Fruit fly (Drosophila melanogaster) whole organism, prepupa: ENCODE measurements around the gene RNaseX25.

Experiments used
- Blimp-1 ChIP-seq: fragments of 200-800 bp; sonication (Bioruptor generic); optimal IDR thresholded peaks from 3 replicates; lab custom pipeline; 2017; ENCODE audit warnings: missing biosample characterization, missing genetic modification characterization, mild to moderate bottlenecking, moderate library complexity, missing genetic modification reagents
- CG10631 ChIP-seq: fragments of 200-800 bp; sonication (Bioruptor generic); optimal IDR thresholded peaks from 2 replicates; lab custom pipeline; 2016; ENCODE audit warnings: missing biosample characterization, missing genetic modification characterization
- CG11294 ChIP-seq: fragments of 200-800 bp; sonication (Bioruptor generic); IDR thresholded peaks from 2 replicates; pipeline ENCODE4 v1.3.6; 2022; ENCODE audit warnings: missing biosample characterization, missing genetic modification characterization
- CG11902 ChIP-seq: fragments of 200-800 bp; sonication (Bioruptor generic); optimal IDR thresholded peaks from 3 replicates; lab custom pipeline; 2016; ENCODE audit warnings: missing biosample characterization, missing genetic modification characterization
- CG15336 ChIP-seq: fragments of 200-800 bp; sonication (Bioruptor generic); IDR thresholded peaks from 2 replicates; pipeline ENCODE4 v1.3.6; 2022; ENCODE audit warnings: missing biosample characterization, missing genetic modification characterization
- CG16779 ChIP-seq: fragments of 200-800 bp; sonication (Bioruptor generic); optimal IDR thresholded peaks from 3 replicates; lab custom pipeline; 2017; ENCODE audit warnings: missing biosample characterization, mild to moderate bottlenecking, missing genetic modification characterization
- CG3032 ChIP-seq: fragments of 200-800 bp; optimal IDR thresholded peaks from 2 replicates; lab custom pipeline; 2019; ENCODE audit warnings: missing biosample characterization, mild to moderate bottlenecking, missing genetic modification characterization, moderate library complexity
- CG32006 ChIP-seq: fragments of 200-800 bp; sonication (Bioruptor generic); optimal IDR thresholded peaks from 3 replicates; lab custom pipeline; 2017; ENCODE audit warnings: missing biosample characterization, mild to moderate bottlenecking, missing genetic modification characterization
- CG4318 ChIP-seq: fragments of 200-800 bp; sonication (Bioruptor generic); optimal IDR thresholded peaks from 3 replicates; lab custom pipeline; 2017; ENCODE audit warnings: missing biosample characterization, mild to moderate bottlenecking, missing genetic modification characterization
- CG6163 ChIP-seq: fragments of 200-800 bp; sonication (Bioruptor generic); IDR thresholded peaks from 3 replicates; pipeline ENCODE4 v1.3.6; 2022; ENCODE audit warnings: missing biosample characterization, missing genetic modification characterization
- CG6792 ChIP-seq: fragments of 200-800 bp; sonication (Bioruptor generic); optimal IDR thresholded peaks from 3 replicates; lab custom pipeline; 2016; ENCODE audit warnings: missing biosample characterization, missing genetic modification characterization
- CG7368 ChIP-seq: fragments of 200-800 bp; sonication (Bioruptor generic); optimal IDR thresholded peaks from 3 replicates; lab custom pipeline; 2016; ENCODE audit warnings: missing biosample characterization, missing genetic modification characterization
- CG8319 ChIP-seq: fragments of 200-800 bp; sonication (Bioruptor generic); optimal IDR thresholded peaks from 3 replicates; lab custom pipeline; 2016; ENCODE audit warnings: missing biosample characterization, missing genetic modification characterization
- CG9139 ChIP-seq: fragments of 200-800 bp; sonication (Bioruptor generic); optimal IDR thresholded peaks from 3 replicates; lab custom pipeline; 2017; ENCODE audit warnings: missing biosample characterization, mild to moderate bottlenecking, missing genetic modification characterization
- Eip75B ChIP-seq: fragments of 200-800 bp; sonication (Bioruptor generic); optimal IDR thresholded peaks from 3 replicates; lab custom pipeline; 2016; ENCODE audit warnings: missing biosample characterization, missing genetic modification characterization
- Eip78C ChIP-seq: fragments of 200-800 bp; sonication (Bioruptor generic); peaks from one replicate; lab custom pipeline; 2016; ENCODE audit warnings: missing biosample characterization, missing genetic modification characterization
- Ets21C ChIP-seq: fragments of 200-800 bp; sonication (Bioruptor generic); optimal IDR thresholded peaks from 3 replicates; lab custom pipeline; 2016; ENCODE audit warnings: missing biosample characterization, missing genetic modification characterization
- Ets96B ChIP-seq: fragments of 200-800 bp; optimal IDR thresholded peaks from 2 replicates; lab custom pipeline; 2019; ENCODE audit warnings: missing biosample characterization, mild to moderate bottlenecking, missing genetic modification characterization, moderate library complexity
- Gug ChIP-seq: fragments of 200-800 bp; sonication (Bioruptor generic); IDR thresholded peaks from 2 replicates; pipeline ENCODE4 v1.3.6; 2022; ENCODE audit warnings: missing biosample characterization, missing genetic modification characterization
- Hr38 ChIP-seq: sonication (Bioruptor generic); optimal IDR thresholded peaks from 2 replicates; lab custom pipeline; 2016; ENCODE audit warnings: missing biosample characterization, missing genetic modification characterization
- Hr39 ChIP-seq: fragments of 200-800 bp; sonication (Bioruptor generic); optimal IDR thresholded peaks from 2 replicates; lab custom pipeline; 2016; ENCODE audit warnings: missing biosample characterization, missing genetic modification characterization
- Hr4 ChIP-seq: fragments of 200-800 bp; sonication (Bioruptor generic); optimal IDR thresholded peaks from 3 replicates; lab custom pipeline; 2016; ENCODE audit warnings: missing biosample characterization, missing genetic modification characterization
- Lpt ChIP-seq: fragments of 200-800 bp; sonication (Bioruptor generic); optimal IDR thresholded peaks from 3 replicates; lab custom pipeline; 2016; ENCODE audit warnings: missing biosample characterization, missing genetic modification characterization
- Met ChIP-seq: fragments of 200-800 bp; sonication (Bioruptor generic); optimal IDR thresholded peaks from 3 replicates; lab custom pipeline; 2016; ENCODE audit warnings: missing biosample characterization, missing genetic modification characterization
- OdsH ChIP-seq: fragments of 200-800 bp; sonication (Bioruptor generic); optimal IDR thresholded peaks from 3 replicates; lab custom pipeline; 2016; ENCODE audit warnings: missing biosample characterization, missing genetic modification characterization
- Sox14 ChIP-seq: fragments of 200-800 bp; sonication (Bioruptor generic); optimal IDR thresholded peaks from 3 replicates; lab custom pipeline; 2016; ENCODE audit warnings: missing biosample characterization, missing genetic modification characterization
- Sox15 ChIP-seq: fragments of 200-800 bp; sonication (Bioruptor generic); optimal IDR thresholded peaks from 3 replicates; lab custom pipeline; 2016; ENCODE audit warnings: missing biosample characterization, missing genetic modification characterization
- achi ChIP-seq: fragments of 200-800 bp; sonication (Bioruptor generic); optimal IDR thresholded peaks from 3 replicates; lab custom pipeline; 2016; ENCODE audit warnings: missing biosample characterization, missing genetic modification characterization
- dac ChIP-seq: fragments of 200-800 bp; sonication (Bioruptor generic); optimal IDR thresholded peaks from 2 replicates; lab custom pipeline; 2017; ENCODE audit warnings: missing biosample characterization, mild to moderate bottlenecking, missing genetic modification characterization
- esn ChIP-seq: fragments of 200-800 bp; sonication (Bioruptor generic); optimal IDR thresholded peaks from 2 replicates; lab custom pipeline; 2016; ENCODE audit warnings: missing biosample characterization, mild to moderate bottlenecking, missing genetic modification characterization, moderate library complexity
- fd59A ChIP-seq: fragments of 200-800 bp; sonication (Bioruptor generic); optimal IDR thresholded peaks from 2 replicates; lab custom pipeline; 2017; ENCODE audit warnings: missing biosample characterization, mild to moderate bottlenecking, missing genetic modification characterization, missing genetic modification reagents
- fkh ChIP-seq: fragments of 200-800 bp; sonication (Bioruptor generic); optimal IDR thresholded peaks from 3 replicates; lab custom pipeline; 2017; ENCODE audit warnings: missing biosample characterization, mild to moderate bottlenecking, missing genetic modification characterization, moderate library complexity
- lz ChIP-seq: fragments of 200-800 bp; sonication (Bioruptor generic); optimal IDR thresholded peaks from 3 replicates; lab custom pipeline; 2016; ENCODE audit warnings: missing biosample characterization, missing genetic modification characterization
- net ChIP-seq: fragments of 200-800 bp; sonication (Bioruptor generic); optimal IDR thresholded peaks from 3 replicates; lab custom pipeline; 2016; ENCODE audit warnings: missing biosample characterization, missing genetic modification characterization
- salr ChIP-seq, 2 experiments: fragments of 200-800 bp; sonication (Bioruptor generic); optimal IDR thresholded peaks; 3 replicates each; lab custom pipeline; 2016 to 2018; ENCODE audit warnings: missing biosample characterization in 2 of 2, missing genetic modification characterization in 2 of 2, mild to moderate bottlenecking in 1 of 2
- svp ChIP-seq: fragments of 200-800 bp; sonication (Bioruptor generic); peaks from one replicate; lab custom pipeline; 2016; ENCODE audit warnings: missing biosample characterization, missing genetic modification characterization

RNaseX25 gene

dm6 chr3L:7993570-7994319, 23.4 kb downstream of the RNaseX25 start (continued):
- TF ChIP-seq CG32006 (GFP tag; lab: Kevin White, UChicago), result no peak
- no peak for TF ChIP-seq svp (GFP tag; lab: Kevin White, UChicago)
- TF ChIP-seq Blimp-1 (GFP tag; lab: Kevin White, UChicago), result peak; percentile 22
- peak; percentile 72 for TF ChIP-seq Eip78C (GFP tag; lab: Kevin White, UChicago)
- peak; percentile 28 for TF ChIP-seq achi (GFP tag; lab: Kevin White, UChicago)
- peak; percentile 45 for TF ChIP-seq CG10631 (GFP tag; lab: Kevin White, UChicago)
- TF ChIP-seq fkh (GFP tag; lab: Kevin White, UChicago), result no peak
- no peak for TF ChIP-seq Hr4 (GFP tag; lab: Kevin White, UChicago)
- peak; percentile 50 for TF ChIP-seq CG3032
- TF ChIP-seq CG11294 (GFP tag; lab: Robert Waterston, UW), result no peak
- TF ChIP-seq CG15336 (GFP tag; lab: Robert Waterston, UW), result no peak
- peak; percentile 93 for TF ChIP-seq CG9139 (GFP tag; lab: Kevin White, UChicago)

dm6 chr3L:7996364-7996763, 26.0 kb downstream of the RNaseX25 start:
- TF ChIP-seq fkh (GFP tag; lab: Kevin White, UChicago) (peak; percentile 83), Sox15 (GFP tag; lab: Kevin White, UChicago) (no peak), Gug (GFP tag; lab: Robert Waterston, UW) (no peak)

- TF ChIP-seq Gug (GFP tag; lab: Robert Waterston, UW) (no peak), svp (GFP tag; lab: Kevin White, UChicago) (no peak), Eip75B (no peak), Blimp-1 (GFP tag; lab: Kevin White, UChicago) (no peak), Lpt (GFP tag; lab: Kevin White, UChicago) (no peak), CG16779 (no peak), Ets21C (GFP tag; lab: Kevin White, UChicago) (no peak), CG11902 (GFP tag; lab: Kevin White, UChicago) (no peak), dac (no peak), fd59A (no peak), CG7368 (GFP tag; lab: Kevin White, UChicago) (no peak), net (GFP tag; lab: Kevin White, UChicago) (no peak), CG3032 (no peak), CG15336 (GFP tag; lab: Robert Waterston, UW) (no peak), OdsH (GFP tag; lab: Kevin White, UChicago) (no peak), lz (GFP tag; lab: Kevin White, UChicago) (no peak), Ets96B (tag; lab: Kevin White, UChicago) (no peak)
Measured at dm6 chr3L:7999933-8000332, 29.5 kb downstream of the RNaseX25 start.

- no peak for TF ChIP-seq CG15336 (GFP tag; lab: Robert Waterston, UW)
Measured at dm6 chr3L:8001057-8001597, 30.7 kb downstream of the RNaseX25 start.

dm6 chr3L:8005770-8006169, 35.4 kb downstream of the RNaseX25 start:
- TF ChIP-seq Eip75B (peak; percentile 8), lz (GFP tag; lab: Kevin White, UChicago) (no peak)
- TF ChIP-seq, all 60 proteins: peak for 1

dm6 chr3L:8013001-8013864, 42.8 kb downstream of the RNaseX25 start:
- no peak for TF ChIP-seq CG8319 (GFP tag; lab: Kevin White, UChicago)
- TF ChIP-seq CG3032, result peak; percentile 38
- 0 out of 3 replicates have a peak, but pooled peaks have one; percentile 13 for TF ChIP-seq CG6163 (GFP tag; lab: Robert Waterston, UW)
- TF ChIP-seq CG10631 (GFP tag; lab: Kevin White, UChicago), result peak; percentile 36
- peak; percentile 27 for TF ChIP-seq lz (GFP tag; lab: Kevin White, UChicago)
- peak; percentile 38 for TF ChIP-seq Sox14
- TF ChIP-seq OdsH (GFP tag; lab: Kevin White, UChicago), result peak; percentile 38
- peak; percentile 26 for TF ChIP-seq CG32006 (GFP tag; lab: Kevin White, UChicago)
- TF ChIP-seq Sox15 (GFP tag; lab: Kevin White, UChicago), result peak; percentile 9
- TF ChIP-seq CG16779, result no peak
- TF ChIP-seq Hr39 (GFP tag; lab: Kevin White, UChicago), result peak; percentile 32
- TF ChIP-seq CG4318 (GFP tag; lab: Kevin White, UChicago), result no peak
- no peak for TF ChIP-seq CG11902 (GFP tag; lab: Kevin White, UChicago)
- TF ChIP-seq esn (GFP tag; lab: Kevin White, UChicago), result peak; percentile 54
- peak; percentile 41 for TF ChIP-seq Met (GFP tag; lab: Kevin White, UChicago)
- TF ChIP-seq salr (GFP tag; optimal IDR thresholded peaks at IDR 0.05; lab: Kevin White, UChicago), result no peak
- no peak for TF ChIP-seq Hr38 (GFP tag; lab: Kevin White, UChicago)
- TF ChIP-seq CG6792 (GFP tag; lab: Kevin White, UChicago), result peak; percentile 11
- no peak for TF ChIP-seq CG11294 (GFP tag; lab: Robert Waterston, UW)
